Fruit fly (Drosophila melanogaster) whole organism, wandering third instar larva: ENCODE measurements around the gene tey.

Source experiments
- Abd-B ChIP-seq: fragments of >200 bp; optimal IDR thresholded peaks from 2 replicates; lab custom pipeline; 2017; ENCODE audit warnings: missing biosample characterization, missing genetic modification characterization
- CrebA ChIP-seq: fragments of 200-800 bp; sonication (Bioruptor generic); optimal IDR thresholded peaks from 2 replicates; lab custom pipeline; 2016; ENCODE audit warnings: missing biosample characterization, mild to moderate bottlenecking, missing genetic modification characterization, borderline replicate concordance
- Dfd ChIP-seq: fragments of >200 bp; optimal IDR thresholded peaks from 2 replicates; lab custom pipeline; 2017; ENCODE audit warnings: missing biosample characterization, missing genetic modification characterization
- Dif ChIP-seq: fragments of 200-275, 200-300 bp; sonication (Bioruptor generic); optimal IDR thresholded peaks from 2 replicates; lab custom pipeline; 2018; ENCODE audit warnings: missing biosample characterization, missing genetic modification characterization; ENCODE audit not compliant: partially characterized antibody
- HLH106 ChIP-seq: fragments of 200-800 bp; optimal IDR thresholded peaks from 3 replicates; lab custom pipeline; 2019; ENCODE audit warnings: missing biosample characterization, mild to moderate bottlenecking, missing genetic modification characterization, moderate library complexity
- Hnf4 ChIP-seq: fragments of 200-800 bp; sonication (Bioruptor generic); optimal IDR thresholded peaks from 2 replicates; lab custom pipeline; 2016; ENCODE audit warnings: missing biosample characterization, mild to moderate bottlenecking, missing genetic modification characterization
- Hr78 ChIP-seq: fragments of >200 bp; optimal IDR thresholded peaks from 2 replicates; lab custom pipeline; 2017; ENCODE audit warnings: missing biosample characterization, missing genetic modification characterization
- Jra ChIP-seq: sonication (Bioruptor generic); optimal IDR thresholded peaks from 2 replicates; lab custom pipeline; 2016; ENCODE audit warnings: missing biosample characterization, missing genetic modification characterization
- Myc ChIP-seq: fragments of >200 bp; optimal IDR thresholded peaks from 2 replicates; lab custom pipeline; 2017
- N ChIP-seq: fragments of >200 bp; optimal IDR thresholded peaks from 2 replicates; lab custom pipeline; 2018; ENCODE audit warnings: missing biosample characterization, missing external identifiers, missing genetic modification characterization
- OdsH ChIP-seq: fragments of 200-800 bp; sonication (Bioruptor generic); optimal IDR thresholded peaks from 2 replicates; lab custom pipeline; 2016; ENCODE audit warnings: missing biosample characterization, mild to moderate bottlenecking, missing genetic modification characterization
- Rel ChIP-seq, 2 experiments: fragments of 200-800 bp; sonication (Bioruptor generic) in 1 of 2; optimal IDR thresholded peaks; 2 replicates in 1 of 2; 3 replicates in 1 of 2; lab custom pipeline; 2016 to 2019; ENCODE audit warnings: mild to moderate bottlenecking in 2 of 2, missing biosample characterization in 2 of 2, missing genetic modification characterization in 2 of 2, moderate library complexity in 1 of 2
- Sp1 ChIP-seq: fragments of 200-800 bp; sonication (Bioruptor generic); optimal IDR thresholded peaks from 3 replicates; lab custom pipeline; 2019; ENCODE audit warnings: missing biosample characterization, mild to moderate bottlenecking, missing genetic modification characterization, moderate library complexity
- Vsx2 ChIP-seq: fragments of 200-300, 225-300 bp; sonication (Bioruptor generic); optimal IDR thresholded peaks from 2 replicates; lab custom pipeline; 2018; ENCODE audit warnings: missing biosample characterization, missing genetic modification characterization; ENCODE audit not compliant: partially characterized antibody
- br ChIP-seq: fragments of 200-800 bp; sonication (Bioruptor generic); optimal IDR thresholded peaks from 2 replicates; lab custom pipeline; 2016; ENCODE audit warnings: missing biosample characterization, missing genetic modification characterization
- dl ChIP-seq, 2 experiments: fragments of 175-275, 200-275 bp in 1 of 2; fragments of 200-275 bp in 1 of 2; sonication (Bioruptor generic); optimal IDR thresholded peaks; lab custom pipeline; 2018; ENCODE audit warnings: mild to moderate bottlenecking in 2 of 2, missing biosample characterization in 2 of 2, missing genetic modification characterization in 2 of 2, moderate library complexity in 2 of 2; ENCODE audit not compliant: partially characterized antibody in 2 of 2, insufficient read depth in 1 of 2
- dsf ChIP-seq: sonication (Bioruptor generic); optimal IDR thresholded peaks from 2 replicates; lab custom pipeline; 2016; ENCODE audit warnings: missing biosample characterization, missing genetic modification characterization, borderline replicate concordance
- ey ChIP-seq: fragments of 200-800 bp; sonication (Bioruptor generic); optimal IDR thresholded peaks from 2 replicates; lab custom pipeline; 2016; ENCODE audit warnings: missing biosample characterization, missing genetic modification characterization
- foxo ChIP-seq, 2 experiments: fragments of 200-800 bp; sonication (Bioruptor generic); optimal IDR thresholded peaks; 2 replicates in 1 of 2; 3 replicates in 1 of 2; lab custom pipeline; 2016 to 2017; ENCODE audit warnings: missing biosample characterization in 2 of 2, missing genetic modification characterization in 2 of 2
- fru ChIP-seq: fragments of 200-800 bp; sonication (Bioruptor generic); optimal IDR thresholded peaks from 3 replicates; lab custom pipeline; 2016; ENCODE audit warnings: missing biosample characterization, mild to moderate bottlenecking, missing genetic modification characterization
- h ChIP-seq: fragments of 200-800 bp; sonication (Bioruptor generic); optimal IDR thresholded peaks from 3 replicates; lab custom pipeline; 2016; ENCODE audit warnings: missing biosample characterization, mild to moderate bottlenecking, missing genetic modification characterization
- jim ChIP-seq: fragments of 175-275, 200-325 bp; sonication (Bioruptor generic); optimal IDR thresholded peaks from 2 replicates; lab custom pipeline; 2016; ENCODE audit warnings: missing biosample characterization, mild to moderate bottlenecking, missing genetic modification characterization
- pan ChIP-seq: fragments of >200 bp; optimal IDR thresholded peaks from 2 replicates; lab custom pipeline; 2017
- psq ChIP-seq: fragments of 200-800 bp; sonication (Bioruptor generic); optimal IDR thresholded peaks from 3 replicates; lab custom pipeline; 2017; ENCODE audit warnings: missing biosample characterization, mild to moderate bottlenecking, missing genetic modification characterization, moderate library complexity
- rgr ChIP-seq: fragments of 200-800 bp; sonication (Bioruptor generic); optimal IDR thresholded peaks from 3 replicates; lab custom pipeline; 2016; ENCODE audit warnings: missing biosample characterization, mild to moderate bottlenecking, missing genetic modification characterization
- sage ChIP-seq: fragments of 200-800 bp; sonication (Bioruptor generic); optimal IDR thresholded peaks from 2 replicates; lab custom pipeline; 2016; ENCODE audit warnings: missing biosample characterization, mild to moderate bottlenecking, missing genetic modification characterization
- sv ChIP-seq: fragments of 200-800 bp; sonication (Bioruptor generic); optimal IDR thresholded peaks from 3 replicates; lab custom pipeline; 2016; ENCODE audit warnings: missing biosample characterization, missing genetic modification characterization
- tai ChIP-seq: sonication (Bioruptor generic); optimal IDR thresholded peaks from 2 replicates; lab custom pipeline; 2016; ENCODE audit warnings: missing biosample characterization, missing genetic modification characterization
- usp ChIP-seq: fragments of >200 bp; optimal IDR thresholded peaks from 2 replicates; lab custom pipeline; 2017; ENCODE audit warnings: missing biosample characterization, missing genetic modification characterization
- woc ChIP-seq: sonication (Bioruptor generic); optimal IDR thresholded peaks from 2 replicates; lab custom pipeline; 2016; ENCODE audit warnings: missing biosample characterization, mild to moderate bottlenecking, missing genetic modification characterization

The tey gene

DNA sequence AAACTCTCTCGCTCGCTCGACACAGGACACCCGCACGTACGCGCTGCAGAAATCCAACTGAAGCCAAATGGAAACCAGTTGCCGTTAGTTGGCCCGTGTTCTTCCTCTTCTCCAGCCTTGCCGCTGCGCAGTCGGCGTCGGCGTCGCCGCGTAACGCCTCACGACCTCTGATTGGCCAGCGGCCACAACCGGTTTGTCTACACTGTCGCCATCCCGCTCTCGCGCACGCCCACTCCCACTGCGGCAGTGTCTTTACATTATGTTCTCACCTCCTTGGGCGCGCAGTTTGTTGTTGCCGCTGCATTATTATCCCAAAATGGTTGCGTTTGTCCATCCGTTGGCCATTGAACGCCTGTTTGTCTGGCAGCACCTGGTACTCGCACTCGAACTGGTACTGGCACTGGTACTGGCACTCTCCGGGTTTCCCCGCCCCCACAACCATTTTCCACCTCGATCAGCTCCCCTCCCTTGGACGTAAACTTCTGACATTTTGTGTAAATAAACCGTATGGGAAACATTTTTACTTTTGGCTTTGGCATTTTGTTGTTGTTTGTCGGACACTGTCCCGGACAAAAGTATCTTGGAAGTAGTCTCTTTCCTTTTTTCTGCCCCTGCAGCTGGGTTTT is at the start of gene tey:
Gene tey, minus strand, starts transcription at position 500 of the 626 bp plus-strand sequence.
- TF ChIP-seq sage (GFP tag; lab: Kevin White, UChicago) (no peak), Jra (GFP tag; lab: Kevin White, UChicago) (no peak), HLH106 (tag; lab: Kevin White, UChicago) (no peak), dsf (no peak), Dfd (GFP tag; lab: Kevin White, UChicago) (no peak), OdsH (GFP tag; lab: Kevin White, UChicago) (no peak), Vsx2 (GFP tag; lab: Kevin White, UChicago) (peak; percentile 29), jim (no peak), CrebA (GFP tag; lab: Kevin White, UChicago) (no peak), rgr (GFP tag; lab: Kevin White, UChicago) (no peak), usp (GFP tag; lab: Kevin White, UChicago) (no peak), tai (GFP tag; lab: Kevin White, UChicago) (no peak), Hr78 (GFP tag; lab: Kevin White, UChicago) (no peak), Dif (GFP tag; lab: Kevin White, UChicago) (peak; percentile 62), Abd-B (no peak), Hnf4 (GFP tag; lab: Kevin White, UChicago) (no peak)

DNA sequence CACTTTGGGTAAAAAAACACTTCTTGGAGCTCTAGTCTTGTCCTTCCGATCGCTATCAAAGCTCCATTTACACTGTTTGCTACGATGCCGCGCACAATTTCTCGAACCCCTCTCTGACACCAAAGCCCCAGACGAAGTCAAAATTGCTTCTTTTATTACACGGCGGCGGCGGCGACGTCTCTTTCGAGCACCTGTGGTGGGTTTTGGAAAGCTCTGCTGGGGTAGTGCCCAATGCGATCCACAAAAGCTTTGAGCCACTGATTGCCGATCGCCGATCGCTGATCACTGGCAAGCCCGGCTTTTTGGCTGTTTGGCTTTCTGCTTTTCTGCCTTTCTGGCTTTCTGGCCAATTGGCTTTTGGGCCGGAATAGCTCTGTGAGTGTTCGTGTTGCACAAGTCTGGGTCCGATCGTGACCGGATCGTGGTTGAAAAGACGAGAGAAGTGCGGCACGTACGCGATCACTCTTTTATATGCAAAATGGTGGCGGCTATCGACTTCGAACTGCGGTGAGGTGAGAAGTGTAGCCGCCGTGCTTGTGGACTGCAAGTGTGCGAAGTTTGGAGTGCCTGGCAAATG is 43.8 kb upstream of the tey start, which contains the start of gene serp:
Gene serp, minus strand, starts transcription at position 446 of the 577 bp plus-strand sequence.
- TF ChIP-seq psq (GFP tag; lab: Kevin White, UChicago) (peak; percentile 18), N (GFP tag; lab: Kevin White, UChicago) (no peak), woc (GFP tag; lab: Kevin White, UChicago) (no peak)

DNA sequence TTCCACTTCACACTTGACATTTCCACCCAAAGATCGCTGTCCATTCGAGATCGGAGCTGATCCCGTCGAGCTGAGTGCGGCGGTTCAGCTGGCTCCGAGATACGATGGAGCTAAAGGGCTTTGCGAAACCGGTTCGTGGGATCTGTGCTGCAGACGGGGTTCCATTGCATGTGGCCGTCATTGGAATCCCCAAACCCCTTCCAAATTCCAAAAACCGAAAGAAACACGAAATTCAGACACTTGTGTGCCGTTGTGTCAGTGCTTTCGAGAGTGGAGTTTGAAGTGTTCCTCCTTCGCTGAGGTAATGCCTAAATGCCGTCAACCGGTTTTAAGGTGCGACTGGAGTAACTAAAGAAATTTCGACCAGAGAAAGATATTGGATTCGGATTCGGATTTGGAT is 41.0 kb upstream of the tey start:
- TF ChIP-seq woc (GFP tag; lab: Kevin White, UChicago) (no peak), Rel (GFP tag; optimal IDR thresholded peaks at IDR 0.05; lab: Kevin White, UChicago) (no peak), Rel (tag; optimal IDR thresholded peaks at IDR 0.05; lab: Kevin White, UChicago) (peak; percentile 74)
- TF ChIP-seq, all 38 proteins: peak for 1

DNA sequence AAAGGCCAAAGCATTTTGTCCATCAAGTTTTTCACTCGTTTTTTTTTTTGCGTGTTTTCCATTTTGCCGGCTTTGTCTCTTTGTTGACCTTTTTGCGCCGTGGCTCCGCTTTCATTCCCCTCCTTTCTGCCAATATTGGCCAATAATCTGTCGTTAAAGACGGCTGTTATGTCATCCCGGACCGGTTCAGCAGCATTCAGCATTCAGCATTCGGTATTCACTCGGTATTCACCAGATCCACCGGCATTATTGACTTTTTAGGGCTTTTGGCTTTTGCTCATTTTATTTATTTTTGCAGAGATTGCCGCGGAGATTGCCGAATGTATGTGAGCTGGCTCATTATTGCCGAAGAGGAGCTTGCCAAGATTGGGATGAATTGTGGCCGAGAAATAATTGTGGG is 39.4 kb upstream of the tey start:
- peak; percentile 49 for TF ChIP-seq woc (GFP tag; lab: Kevin White, UChicago)
- TF ChIP-seq dsf, result no peak
- no peak for TF ChIP-seq h (GFP tag; lab: Kevin White, UChicago)
- TF ChIP-seq Dif (GFP tag; lab: Kevin White, UChicago), result no peak
- TF ChIP-seq Dfd (GFP tag; lab: Kevin White, UChicago), result no peak
- no peak for TF ChIP-seq pan (lab: Kevin White, UChicago)
- TF ChIP-seq HLH106 (tag; lab: Kevin White, UChicago), result no peak
- no peak for TF ChIP-seq N (GFP tag; lab: Kevin White, UChicago)
- TF ChIP-seq br (GFP tag; lab: Kevin White, UChicago), result peak; percentile 38
- no peak for TF ChIP-seq Hnf4 (GFP tag; lab: Kevin White, UChicago)
- no peak for TF ChIP-seq CrebA (GFP tag; lab: Kevin White, UChicago)
- TF ChIP-seq Vsx2 (GFP tag; lab: Kevin White, UChicago), result peak; percentile 50
- peak; percentile 12 for TF ChIP-seq Sp1 (GFP tag; lab: Kevin White, UChicago)
- peak; percentile 8 for TF ChIP-seq fru (GFP tag; lab: Kevin White, UChicago)
- TF ChIP-seq foxo (GFP tag; optimal IDR thresholded peaks at IDR 0.05; lab: Kevin White, UChicago), result peak in 1 of 2 experiments; percentile 8
- peak; percentile 11 for TF ChIP-seq rgr (GFP tag; lab: Kevin White, UChicago)
- TF ChIP-seq dl (GFP tag; optimal IDR thresholded peaks at IDR 0.05; lab: Kevin White, UChicago; ENCODE audit: insufficient read depth in 1 of 2, partially characterized antibody in 2 of 2), result no peak
- TF ChIP-seq Abd-B, result no peak
- TF ChIP-seq sv (GFP tag; lab: Kevin White, UChicago), result no peak
- no peak for TF ChIP-seq jim
- no peak for TF ChIP-seq Rel (GFP tag; optimal IDR thresholded peaks at IDR 0.05; lab: Kevin White, UChicago)
- peak; percentile 21 for TF ChIP-seq Rel (tag; optimal IDR thresholded peaks at IDR 0.05; lab: Kevin White, UChicago)
- no peak for TF ChIP-seq Myc (lab: Kevin White, UChicago)
- peak; percentile 11 for TF ChIP-seq psq (GFP tag; lab: Kevin White, UChicago)
- TF ChIP-seq ey (GFP tag; lab: Kevin White, UChicago), result no peak
